Fruit fly (Drosophila melanogaster) whole organism, prepupa: ENCODE results near the gene Axud1.

Experiments
- CG6792 ChIP-seq: fragments of 200-800 bp; sonication (Bioruptor generic); optimal IDR thresholded peaks from 3 replicates; lab custom pipeline; 2016; ENCODE audit warnings: missing biosample characterization, missing genetic modification characterization
- spab ChIP-seq: fragments of 200-800 bp; sonication (Bioruptor generic); optimal IDR thresholded peaks from 2 replicates; lab custom pipeline; 2017; ENCODE audit warnings: missing biosample characterization, mild to moderate bottlenecking, missing genetic modification characterization, missing genetic modification reagents
- ss ChIP-seq, 2 experiments: fragments of 200-800 bp; sonication (Bioruptor generic); optimal IDR thresholded peaks; 2 replicates in 1 of 2; 3 replicates in 1 of 2; lab custom pipeline; 2017 to 2018; ENCODE audit warnings: mild to moderate bottlenecking in 2 of 2, missing biosample characterization in 2 of 2, missing genetic modification characterization in 2 of 2, moderate library complexity in 1 of 2

- TF ChIP-seq ss (GFP tag; optimal IDR thresholded peaks at IDR 0.05; lab: Kevin White, UChicago) (no peak), spab (GFP tag; lab: Kevin White, UChicago) (no peak), CG6792 (no peak)
These were observed 20.5 kb downstream of the Axud1 start, which contains the start of gene CG3557 for dm6 chr2L:2385692-2386091.
